Fruit fly (Drosophila melanogaster) whole organism, embryonic: ENCODE measurements around the gene Fit2.

Experiments used
- Atf3 ChIP-seq: fragments of 200-800 bp; sonication (Bioruptor generic); optimal IDR thresholded peaks from 3 replicates; lab custom pipeline; 2016; ENCODE audit warnings: missing biosample characterization, missing genetic modification characterization
- CG10321 ChIP-seq: fragments of 200-800 bp; sonication (Bioruptor generic); IDR thresholded peaks from 2 replicates; pipeline ENCODE4 v1.3.6; 2022; ENCODE audit warnings: missing biosample characterization, missing genetic modification characterization
- CG11504 ChIP-seq: fragments of 200-800 bp; sonication (Bioruptor generic); optimal IDR thresholded peaks from 3 replicates; lab custom pipeline; 2019; ENCODE audit warnings: missing biosample characterization, mild to moderate bottlenecking, missing genetic modification characterization, moderate library complexity
- CG11696 ChIP-seq: fragments of 200-800 bp; sonication (Bioruptor generic); IDR thresholded peaks from 2 replicates; pipeline ENCODE4 v1.3.6; 2022; ENCODE audit warnings: missing biosample characterization, missing genetic modification characterization
- CG12659 ChIP-seq: fragments of 200-800 bp; sonication (Bioruptor generic); optimal IDR thresholded peaks from 3 replicates; lab custom pipeline; 2017; ENCODE audit warnings: mild to moderate bottlenecking, missing biosample characterization, missing genetic modification reagents, missing genetic modification characterization
- CG15073 ChIP-seq: fragments of 200-800 bp; sonication (Bioruptor generic); optimal IDR thresholded peaks from 2 replicates; lab custom pipeline; 2016; ENCODE audit warnings: missing biosample characterization, missing genetic modification characterization
- CG1603 ChIP-seq: fragments of 200-800 bp; sonication (Bioruptor generic); optimal IDR thresholded peaks from 2 replicates; lab custom pipeline; 2019; ENCODE audit warnings: missing biosample characterization, mild to moderate bottlenecking, missing genetic modification characterization, moderate library complexity
- CG17186 ChIP-seq: fragments of 200-800 bp; sonication (Bioruptor generic); optimal IDR thresholded peaks from 3 replicates; lab custom pipeline; 2017; ENCODE audit warnings: missing biosample characterization, missing genetic modification reagents, missing genetic modification characterization
- CG17385 ChIP-seq: fragments of 200-800 bp; sonication (Bioruptor generic); optimal IDR thresholded peaks from 3 replicates; lab custom pipeline; 2018; ENCODE audit warnings: missing biosample characterization, mild to moderate bottlenecking, missing genetic modification characterization
- CG17912 ChIP-seq: fragments of 200-800 bp; sonication (Bioruptor generic); optimal IDR thresholded peaks from 2 replicates; lab custom pipeline; 2018; ENCODE audit warnings: missing biosample characterization, mild to moderate bottlenecking, missing genetic modification characterization
- CG2199 ChIP-seq: fragments of 200-800 bp; sonication (Bioruptor generic); IDR thresholded peaks from 3 replicates; pipeline ENCODE4 v1.3.6; 2022; ENCODE audit warnings: missing biosample characterization, missing genetic modification characterization
- CG31224 ChIP-seq: fragments of 200-800 bp; sonication (Bioruptor generic); IDR thresholded peaks from 2 replicates; pipeline ENCODE4 v1.3.6; 2022; ENCODE audit warnings: missing biosample characterization, missing genetic modification characterization
- CG32767 ChIP-seq: fragments of 200-800 bp; sonication (Bioruptor generic); IDR thresholded peaks from 2 replicates; pipeline ENCODE4 v1.3.6; 2022; ENCODE audit warnings: missing biosample characterization, missing genetic modification characterization
- CG4617 ChIP-seq: fragments of 200-800 bp; sonication (Bioruptor generic); optimal IDR thresholded peaks from 3 replicates; lab custom pipeline; 2016; ENCODE audit warnings: missing biosample characterization, missing genetic modification characterization, borderline replicate concordance
- CG5245 ChIP-seq: fragments of 200-800 bp; sonication (Bioruptor generic); optimal IDR thresholded peaks from 3 replicates; lab custom pipeline; 2016; ENCODE audit warnings: missing biosample characterization, missing genetic modification characterization
- CG8478 ChIP-seq: fragments of >200 bp; optimal IDR thresholded peaks from 2 replicates; lab custom pipeline; 2018
- CG9932 ChIP-seq: fragments of 200-800 bp; sonication (Bioruptor generic); IDR thresholded peaks from 2 replicates; pipeline ENCODE4 v1.3.6; 2022; ENCODE audit warnings: missing biosample characterization, missing genetic modification characterization
- Doc2 ChIP-seq: fragments of 200-800 bp; sonication (Bioruptor generic); IDR thresholded peaks from 2 replicates; pipeline ENCODE4 v1.3.6; 2022; ENCODE audit warnings: missing biosample characterization, missing genetic modification characterization
- E2f1 ChIP-seq: fragments of 200-800 bp; sonication (Bioruptor generic); IDR thresholded peaks from 2 replicates; pipeline ENCODE4 v1.3.6; 2022; ENCODE audit warnings: missing biosample characterization, missing genetic modification characterization
- Fer2 ChIP-seq: fragments of 200-800 bp; sonication (Bioruptor generic); optimal IDR thresholded peaks from 2 replicates; lab custom pipeline; 2018; ENCODE audit warnings: missing biosample characterization, mild to moderate bottlenecking, missing genetic modification characterization, moderate library complexity
- Gsc ChIP-seq: fragments of 200-800 bp; sonication (Bioruptor generic); IDR thresholded peaks from 2 replicates; pipeline ENCODE4 v1.3.6; 2022; ENCODE audit warnings: missing biosample characterization, missing genetic modification characterization
- HHEX ChIP-seq: fragments of 200-800 bp; sonication (Bioruptor generic); optimal IDR thresholded peaks from 3 replicates; lab custom pipeline; 2017; ENCODE audit warnings: missing biosample characterization, mild to moderate bottlenecking, missing genetic modification characterization, missing genetic modification reagents
- Hsf ChIP-seq: fragments of 200-800 bp; sonication (Bioruptor generic); optimal IDR thresholded peaks from 3 replicates; lab custom pipeline; 2016; ENCODE audit warnings: missing biosample characterization, missing genetic modification characterization
- MTF-1 ChIP-seq: fragments of 200-800 bp; sonication (Bioruptor generic); optimal IDR thresholded peaks from 2 replicates; lab custom pipeline; 2018; ENCODE audit warnings: missing biosample characterization, mild to moderate bottlenecking, missing genetic modification characterization, borderline replicate concordance
- Myb ChIP-seq: fragments of 200-800 bp; sonication (Bioruptor generic); optimal IDR thresholded peaks from 2 replicates; lab custom pipeline; 2016; ENCODE audit warnings: missing biosample characterization, missing genetic modification characterization
- Ravus ChIP-seq: fragments of 200-800 bp; sonication (Bioruptor generic); IDR thresholded peaks from 2 replicates; pipeline ENCODE4 v1.3.6; 2022; ENCODE audit warnings: missing biosample characterization, missing genetic modification characterization
- Spps ChIP-seq: fragments of 200-800 bp; sonication (Bioruptor generic); optimal IDR thresholded peaks from 2 replicates; lab custom pipeline; 2018; ENCODE audit warnings: missing biosample characterization, mild to moderate bottlenecking, missing genetic modification characterization
- bcd ChIP-seq: fragments of 200-800 bp; sonication (Bioruptor generic); optimal IDR thresholded peaks from 2 replicates; lab custom pipeline; 2017; ENCODE audit warnings: missing biosample characterization, mild to moderate bottlenecking, missing genetic modification characterization
- corto ChIP-seq: fragments of 200-800 bp; sonication (Bioruptor generic); optimal IDR thresholded peaks from 2 replicates; lab custom pipeline; 2016; ENCODE audit warnings: missing biosample characterization, mild to moderate bottlenecking, missing genetic modification characterization, moderate library complexity
- croc ChIP-seq: fragments of 200-800 bp; sonication (Bioruptor generic); conservative IDR thresholded peaks from 3 replicates; pipeline ENCODE4 v1.3.6; 2022; ENCODE audit warnings: missing biosample characterization, missing genetic modification characterization
- esg ChIP-seq: fragments of 200-800 bp; sonication (Bioruptor generic); conservative IDR thresholded peaks from 2 replicates; pipeline ENCODE4 v1.3.6; 2022; ENCODE audit warnings: missing biosample characterization, missing genetic modification characterization
- gro ChIP-seq: fragments of 200-800 bp; sonication (Bioruptor generic); optimal IDR thresholded peaks from 2 replicates; lab custom pipeline; 2016; ENCODE audit warnings: missing biosample characterization, missing genetic modification characterization
- hb ChIP-seq: fragments of 200-800 bp; sonication (Bioruptor generic); IDR thresholded peaks from 3 replicates; pipeline ENCODE4 v1.3.6; 2022; ENCODE audit warnings: missing biosample characterization, missing genetic modification characterization; ENCODE audit not compliant: partially characterized antibody
- ken ChIP-seq: fragments of 200-800 bp; sonication (Bioruptor generic); IDR thresholded peaks from 3 replicates; pipeline ENCODE4 v1.3.6; 2022; ENCODE audit warnings: missing biosample characterization, missing genetic modification characterization
- kni ChIP-seq: fragments of 200-800 bp; sonication (Bioruptor generic); optimal IDR thresholded peaks from 3 replicates; lab custom pipeline; 2017; ENCODE audit warnings: mild to moderate bottlenecking, missing biosample characterization, missing genetic modification reagents, missing genetic modification characterization
- lbe ChIP-seq: fragments of 200-800 bp; sonication (Bioruptor generic); optimal IDR thresholded peaks from 2 replicates; lab custom pipeline; 2016; ENCODE audit warnings: missing biosample characterization, mild to moderate bottlenecking, missing genetic modification characterization
- lola ChIP-seq, 3 experiments: fragments of >200 bp in 2 of 3; fragments of 200-800 bp in 1 of 3; sonication (Bioruptor generic) in 1 of 3; optimal IDR thresholded peaks; 2 replicates each; lab custom pipeline; 2017 to 2019; ENCODE audit warnings: missing biosample characterization in 3 of 3, missing genetic modification characterization in 3 of 3, mild to moderate bottlenecking in 1 of 3, moderate library complexity in 1 of 3
- mam ChIP-seq: fragments of 200-800 bp; sonication (Bioruptor generic); optimal IDR thresholded peaks from 3 replicates; lab custom pipeline; 2016; ENCODE audit warnings: missing biosample characterization, missing genetic modification characterization
- mld ChIP-seq: fragments of 200-800 bp; sonication (Bioruptor generic); IDR thresholded peaks from 3 replicates; pipeline ENCODE4 v1.3.6; 2022; ENCODE audit warnings: missing biosample characterization, missing genetic modification characterization; ENCODE audit not compliant: partially characterized antibody
- pan ChIP-seq, 4 experiments: fragments of >200 bp in 3 of 4; fragments of 200-800 bp in 1 of 4; sonication (Bioruptor generic) in 1 of 4; optimal IDR thresholded peaks in 3 of 4; IDR thresholded peaks in 1 of 4; 2 replicates each; pipeline versions ENCODE4 v1.3.6 to Lab custom; 2017 to 2022; ENCODE audit warnings: missing biosample characterization in 2 of 4, missing genetic modification characterization in 2 of 4, mixed read lengths in 1 of 4
- prd ChIP-seq, 3 experiments: fragments of >200 bp in 2 of 3; fragments of 200-800 bp in 1 of 3; sonication (Bioruptor generic) in 1 of 3; optimal IDR thresholded peaks in 2 of 3; IDR thresholded peaks in 1 of 3; 2 replicates in 2 of 3; 3 replicates in 1 of 3; pipeline versions ENCODE4 v1.3.6 to Lab custom; 2017 to 2022; ENCODE audit warnings: missing biosample characterization in 1 of 3, missing genetic modification characterization in 1 of 3
- psq ChIP-seq: fragments of 200-800 bp; sonication (Bioruptor generic); optimal IDR thresholded peaks from 2 replicates; lab custom pipeline; 2017; ENCODE audit warnings: missing biosample characterization, missing genetic modification characterization
- ranshi ChIP-seq: fragments of 200-800 bp; sonication (Bioruptor generic); IDR thresholded peaks from 2 replicates; pipeline ENCODE4 v1.3.6; 2022; ENCODE audit warnings: missing biosample characterization, missing genetic modification characterization
- ro ChIP-seq: fragments of 200-800 bp; sonication (Bioruptor generic); IDR thresholded peaks from 2 replicates; pipeline ENCODE4 v1.3.6; 2022; ENCODE audit warnings: missing biosample characterization, missing genetic modification characterization
- slou ChIP-seq: fragments of 200-800 bp; sonication (Bioruptor generic); optimal IDR thresholded peaks from 3 replicates; lab custom pipeline; 2016; ENCODE audit warnings: missing biosample characterization, missing genetic modification characterization
- sob ChIP-seq: fragments of 200-800 bp; sonication (Bioruptor generic); IDR thresholded peaks from 2 replicates; pipeline ENCODE4 v1.3.6; 2022; ENCODE audit warnings: missing biosample characterization, missing genetic modification characterization
- sr ChIP-seq: fragments of 200-800 bp; sonication (Bioruptor generic); IDR thresholded peaks from 3 replicates; pipeline ENCODE4 v1.3.6; 2022; ENCODE audit warnings: missing biosample characterization, missing genetic modification characterization
- ssp ChIP-seq: fragments of 200-800 bp; sonication (Bioruptor generic); IDR thresholded peaks from 2 replicates; pipeline ENCODE4 v1.3.6; 2022; ENCODE audit warnings: missing biosample characterization, missing genetic modification characterization
- stwl ChIP-seq: fragments of 200-800 bp; sonication (Bioruptor generic); optimal IDR thresholded peaks from 3 replicates; lab custom pipeline; 2018; ENCODE audit warnings: missing biosample characterization, mild to moderate bottlenecking, missing genetic modification characterization, moderate library complexity
- tio ChIP-seq: fragments of 200-800 bp; sonication (Bioruptor generic); optimal IDR thresholded peaks from 2 replicates; lab custom pipeline; 2017; ENCODE audit warnings: missing biosample characterization, missing genetic modification characterization, inconsistent platforms

The Fit2 gene

dm6 chr3L:17007041-17007471, 17.1 kb upstream of the Fit2 start (continued):
- no peak for TF ChIP-seq CG15073 (GFP tag; lab: Kevin White, UChicago)
- TF ChIP-seq CG17912 (GFP tag; lab: Kevin White, UChicago): no peak
- TF ChIP-seq Spps (tag; lab: Kevin White, UChicago): no peak
- no peak for TF ChIP-seq lola (GFP tag; optimal IDR thresholded peaks at IDR 0.05; lab: Kevin White, UChicago)
- no peak for TF ChIP-seq Doc2
- no peak for TF ChIP-seq prd (optimal IDR thresholded peaks at IDR 0.05; lab: Kevin White, UChicago)
- peak; percentile 42; the same call in 2 of the 3 replicates for TF ChIP-seq prd (GFP tag; IDR thresholded peaks at IDR 0.05; lab: Robert Waterston, UW)
- TF ChIP-seq sob (GFP tag; lab: Robert Waterston, UW): 0 out of 2 replicates have a peak, but pooled peaks have one; percentile 27
- TF ChIP-seq CG9932: no peak; the same call in 1 of the 2 replicates
- no peak for TF ChIP-seq stwl (tag; lab: Kevin White, UChicago)
- TF ChIP-seq CG17385 (GFP tag; lab: Kevin White, UChicago): no peak
- TF ChIP-seq CG11504 (tag; lab: Kevin White, UChicago): peak; percentile 36
- TF ChIP-seq ro (GFP tag; lab: Robert Waterston, UW): no peak
- no peak for TF ChIP-seq CG10321 (GFP tag; lab: Robert Waterston, UW)
- TF ChIP-seq CG32767: no peak
- no peak for TF ChIP-seq gro (GFP tag; lab: Kevin White, UChicago)
- TF ChIP-seq CG5245: no peak
- peak; percentile 39 for TF ChIP-seq CG1603 (tag; lab: Kevin White, UChicago)
- no peak for TF ChIP-seq Hsf (GFP tag; lab: Kevin White, UChicago)
- TF ChIP-seq ssp (GFP tag; lab: Robert Waterston, UW): no peak
- no peak for TF ChIP-seq Ravus (GFP tag; lab: Robert Waterston, UW)
- no peak for TF ChIP-seq mld (GFP tag; lab: Robert Waterston, UW)
- TF ChIP-seq CG31224 (GFP tag; lab: Robert Waterston, UW): peak; percentile 16; the same call in 1 of the 2 replicates
- TF ChIP-seq lbe: peak; percentile 19
- peak; percentile 5 for TF ChIP-seq tio
- TF ChIP-seq CG11696 (GFP tag; lab: Robert Waterston, UW): peak; percentile 31; the same call in 1 of the 2 replicates
- no peak for TF ChIP-seq mam (GFP tag; lab: Kevin White, UChicago)
- no peak for TF ChIP-seq Gsc
- no peak for TF ChIP-seq corto (GFP tag; lab: Kevin White, UChicago)
- no peak for TF ChIP-seq psq (GFP tag; lab: Kevin White, UChicago)
- no peak for TF ChIP-seq CG8478 (lab: Kevin White, UChicago)
- peak; percentile 25; the same call in 1 of the 2 replicates for TF ChIP-seq esg (GFP tag; lab: Robert Waterston, UW)
- TF ChIP-seq hb (GFP tag; lab: Robert Waterston, UW): no peak
- TF ChIP-seq Fer2: no peak
- no peak for TF ChIP-seq E2f1 (GFP tag; lab: Robert Waterston, UW)
- TF ChIP-seq slou: no peak
- no peak for TF ChIP-seq MTF-1 (GFP tag; lab: Kevin White, UChicago)
- no peak for TF ChIP-seq CG17186 (GFP tag; lab: Kevin White, UChicago)
- no peak for TF ChIP-seq pan (optimal IDR thresholded peaks at IDR 0.05; lab: Kevin White, UChicago)
- peak in 1 of 2 experiments; percentile 32 for TF ChIP-seq pan (GFP tag; optimal IDR thresholded peaks at IDR 0.05 in 1 of 2, IDR thresholded peaks at IDR 0.05 in 1 of 2)
- peak; percentile 36; the same call in 1 of the 3 replicates for TF ChIP-seq CG2199
- 0 out of 3 replicates have a peak, but pooled peaks have one; percentile 13 for TF ChIP-seq croc
- peak; percentile 16; the same call in 1 of the 2 replicates for TF ChIP-seq ranshi (GFP tag; lab: Robert Waterston, UW)
- TF ChIP-seq ken (GFP tag; lab: Robert Waterston, UW): no peak
- no peak for TF ChIP-seq Atf3 (GFP tag; lab: Kevin White, UChicago)
- no peak for TF ChIP-seq Myb
- TF ChIP-seq bcd: peak; percentile 25
- no peak for TF ChIP-seq CG4617 (GFP tag; lab: Kevin White, UChicago)
- TF ChIP-seq CG12659: peak; percentile 11
- TF ChIP-seq HHEX (GFP tag; lab: Kevin White, UChicago): no peak
- no peak for TF ChIP-seq kni (GFP tag; lab: Kevin White, UChicago)
- TF ChIP-seq sr: no peak
